Worm (Caenorhabditis elegans): Measurements from ENCODE around the gene sgt-1.

DNA sequence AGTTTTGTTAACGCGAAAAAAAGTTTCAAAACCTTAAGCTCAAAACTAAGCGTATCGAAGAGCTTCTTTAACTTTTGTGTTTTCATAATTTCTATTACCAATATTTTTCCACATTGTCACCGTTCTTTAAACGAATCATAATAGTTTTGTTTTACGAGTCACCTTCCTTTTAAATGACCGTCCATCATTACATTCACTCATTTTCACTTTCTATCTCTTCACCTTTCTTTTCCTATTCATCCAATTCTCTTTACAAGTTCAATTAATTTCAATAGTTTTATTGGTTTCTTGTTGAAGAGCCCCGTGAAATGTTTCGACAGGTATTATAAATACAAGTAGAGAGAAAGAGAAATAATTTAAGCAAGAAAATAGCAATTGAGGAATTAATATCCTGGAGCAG is 31.8 kb downstream of the sgt-1 start:
- TF ChIP-seq somi-1 (GFP tag; optimal IDR thresholded peaks at IDR 0.05) (no peak), dpl-1 (GFP tag; optimal IDR thresholded peaks at IDR 0.05) (no peak), unc-62 (GFP tag; optimal IDR thresholded peaks at IDR 0.05) (no peak), zim-3 (tag; optimal IDR thresholded peaks at IDR 0.05) (no peak)
